Worm (Caenorhabditis elegans) whole organism, midembryonic: ENCODE data around the gene F16G10.2.

Experiments
- T22C8.4 ChIP-seq: fragments of 200-800 bp; sonication (Bioruptor generic); IDR thresholded peaks from 2 replicates; pipeline ENCODE4 v1.3.6; 2022; ENCODE audit warnings: missing genetic modification characterization, missing compliant biosample characterization
- cog-1 ChIP-seq: sonication (generic microtip); optimal IDR thresholded peaks from 2 replicates; lab custom pipeline; 2016; ENCODE audit warnings: missing genetic modification characterization, missing compliant biosample characterization
- flt-1 ChIP-seq: fragments of 200-800 bp; sonication (Bioruptor generic); IDR thresholded peaks from 2 replicates; pipeline ENCODE4 v1.3.6; 2022; ENCODE audit warnings: missing genetic modification characterization, missing compliant biosample characterization
- klf-2 ChIP-seq: fragments of 200-800 bp; sonication (Bioruptor generic); conservative IDR thresholded peaks from 2 replicates; pipeline ENCODE4 v1.3.6; 2022; ENCODE audit warnings: missing genetic modification reagents, missing genetic modification characterization, missing compliant biosample characterization
- med-1 ChIP-seq: sonication (generic microtip); optimal IDR thresholded peaks from 2 replicates; lab custom pipeline; 2017; ENCODE audit warnings: missing genetic modification characterization, mild to moderate bottlenecking, missing compliant biosample characterization, antibody characterized with exemption, missing genetic modification reagents; ENCODE audit not compliant: insufficient read depth
- ref-1 ChIP-seq: fragments of 200-800 bp; sonication (Bioruptor generic); conservative IDR thresholded peaks from 2 replicates; pipeline ENCODE4 v1.3.6; 2022; ENCODE audit warnings: missing genetic modification reagents, missing genetic modification characterization, missing compliant biosample characterization
- tab-1 ChIP-seq: fragments of 200-800 bp; sonication (Bioruptor generic); IDR thresholded peaks from 2 replicates; pipeline ENCODE4 v1.3.6; 2022; ENCODE audit warnings: missing genetic modification characterization, missing compliant biosample characterization
- ztf-23 ChIP-seq: fragments of 200-800 bp; sonication (Bioruptor generic); IDR thresholded peaks from 2 replicates; pipeline ENCODE4 v1.3.6; 2022; ENCODE audit warnings: missing genetic modification reagents, missing genetic modification characterization, missing compliant biosample characterization
- ztf-29 ChIP-seq: fragments of 200-800 bp; sonication (Bioruptor generic); IDR thresholded peaks from 2 replicates; pipeline ENCODE4 v1.3.6; 2022; ENCODE audit warnings: missing genetic modification reagents, missing genetic modification characterization, missing compliant biosample characterization

F16G10.2 gene

DNA sequence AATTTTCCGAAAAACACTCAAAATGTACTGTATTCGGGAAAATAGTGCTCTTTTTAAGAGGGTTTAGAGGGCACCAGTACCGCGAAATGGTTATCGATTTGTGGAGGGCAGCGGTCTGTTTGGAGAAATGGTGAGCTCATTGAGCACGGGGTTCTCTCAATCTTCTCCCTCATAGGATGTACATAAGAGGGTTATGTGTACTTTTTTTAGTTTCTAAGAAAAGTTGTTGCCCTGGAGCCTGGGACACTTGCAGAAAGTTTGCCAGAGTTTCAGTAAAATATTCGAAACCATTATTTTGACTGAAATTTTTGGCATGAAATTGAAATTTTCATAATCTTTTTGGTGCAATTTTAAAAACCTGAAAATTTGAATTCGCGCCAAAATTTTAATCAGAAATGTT is 22.5 kb upstream of the F16G10.2 start, which contains the start of gene F43C11.10:
Gene F43C11.10 (minus strand): TSS at position 101 of the 400 bp plus-strand sequence.
- no peak for TF ChIP-seq ref-1
- no peak for TF ChIP-seq tab-1
- TF ChIP-seq med-1, result no peak
- no peak for TF ChIP-seq T22C8.4 (GFP tag; lab: Robert Waterston, UW)
- no peak for TF ChIP-seq cog-1 (tag; lab: Kevin White, UChicago)
- no peak for TF ChIP-seq klf-2
- no peak for TF ChIP-seq flt-1 (GFP tag; lab: Robert Waterston, UW)
- TF ChIP-seq ztf-23 (GFP tag; lab: Robert Waterston, UW), result no peak
- TF ChIP-seq ztf-29 (GFP tag; lab: Robert Waterston, UW), result no peak

DNA sequence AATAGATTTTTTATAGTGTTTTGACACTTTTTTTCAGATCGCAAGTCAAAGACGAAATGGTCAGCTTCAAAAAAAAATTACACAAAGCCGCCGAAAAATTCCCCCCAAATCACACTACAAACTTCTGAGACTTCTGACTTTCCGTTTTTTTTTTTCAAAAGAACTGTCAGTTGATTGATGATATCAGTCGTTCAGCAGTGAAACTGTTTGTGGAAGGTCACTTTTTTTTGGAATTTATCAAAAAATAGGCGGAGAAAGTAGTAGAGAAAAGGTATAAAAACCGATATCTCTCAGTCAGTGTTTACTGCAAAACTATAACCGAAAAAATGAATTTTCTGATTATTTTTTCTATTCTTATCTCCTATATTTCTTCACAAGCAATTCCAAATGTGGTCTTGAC is 22.1 kb upstream of the F16G10.2 start, which contains the start of gene F43C11.3:
Gene F43C11.3 (plus strand): TSS at position 301 of the 400 bp plus-strand sequence.
- TF ChIP-seq tab-1 (no peak), flt-1 (GFP tag; lab: Robert Waterston, UW) (no peak), cog-1 (tag; lab: Kevin White, UChicago) (no peak), T22C8.4 (GFP tag; lab: Robert Waterston, UW) (no peak), med-1 (no peak), klf-2 (no peak), ref-1 (no peak), ztf-23 (GFP tag; lab: Robert Waterston, UW) (no peak), ztf-29 (GFP tag; lab: Robert Waterston, UW) (no peak)

DNA sequence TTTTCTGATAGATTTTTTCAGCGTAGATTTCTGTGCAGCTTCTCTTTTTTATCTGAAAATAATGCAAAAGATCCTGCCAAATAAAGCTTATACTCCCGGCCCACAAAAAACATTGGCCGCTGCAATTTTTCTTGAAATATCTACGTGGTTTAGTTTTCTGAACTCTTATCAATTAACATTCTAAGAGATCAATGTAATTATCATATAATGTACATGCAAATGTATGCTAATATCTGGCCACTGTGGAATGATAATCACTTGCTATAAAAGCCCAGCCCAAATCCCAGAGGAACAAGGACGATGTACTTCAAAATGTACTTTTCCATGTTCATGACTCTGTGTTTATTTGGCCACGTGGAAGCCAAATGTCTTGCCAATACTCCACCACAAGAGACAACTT is 20.6 kb upstream of the F16G10.2 start, which contains the start of gene F43C11.2:
Gene F43C11.2 (plus strand): TSS at position 301 of the 400 bp plus-strand sequence.
- TF ChIP-seq ztf-29 (GFP tag; lab: Robert Waterston, UW) (no peak), T22C8.4 (GFP tag; lab: Robert Waterston, UW) (no peak), klf-2 (no peak), ztf-23 (GFP tag; lab: Robert Waterston, UW) (no peak), cog-1 (tag; lab: Kevin White, UChicago) (no peak), tab-1 (no peak), ref-1 (no peak), med-1 (no peak), flt-1 (GFP tag; lab: Robert Waterston, UW) (no peak)

DNA sequence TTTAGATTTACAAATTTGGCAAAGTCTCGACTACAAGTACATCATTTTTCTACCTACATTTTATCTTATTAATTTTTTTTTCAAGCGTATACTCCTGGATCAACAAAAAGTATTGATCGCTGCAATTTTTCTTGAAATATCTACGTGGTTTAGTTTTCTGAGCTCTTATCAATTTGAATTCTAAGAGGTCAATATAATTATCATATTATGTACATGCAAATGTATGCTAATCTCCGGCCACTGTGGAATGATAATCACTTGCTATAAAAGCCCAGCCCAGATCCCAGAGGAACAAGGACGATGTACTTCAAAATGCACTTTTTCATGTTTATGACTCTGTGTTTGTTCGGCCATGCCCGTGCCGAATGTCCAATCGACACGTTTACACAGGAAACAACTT is 18.3 kb upstream of the F16G10.2 start, which contains the start of gene F43C11.1:
Gene F43C11.1 (plus strand): TSS at position 301 of the 400 bp plus-strand sequence.
- no peak for TF ChIP-seq ref-1
- TF ChIP-seq ztf-23 (GFP tag; lab: Robert Waterston, UW), result no peak
- TF ChIP-seq klf-2, result no peak
- no peak for TF ChIP-seq ztf-29 (GFP tag; lab: Robert Waterston, UW)
- no peak for TF ChIP-seq cog-1 (tag; lab: Kevin White, UChicago)

DNA sequence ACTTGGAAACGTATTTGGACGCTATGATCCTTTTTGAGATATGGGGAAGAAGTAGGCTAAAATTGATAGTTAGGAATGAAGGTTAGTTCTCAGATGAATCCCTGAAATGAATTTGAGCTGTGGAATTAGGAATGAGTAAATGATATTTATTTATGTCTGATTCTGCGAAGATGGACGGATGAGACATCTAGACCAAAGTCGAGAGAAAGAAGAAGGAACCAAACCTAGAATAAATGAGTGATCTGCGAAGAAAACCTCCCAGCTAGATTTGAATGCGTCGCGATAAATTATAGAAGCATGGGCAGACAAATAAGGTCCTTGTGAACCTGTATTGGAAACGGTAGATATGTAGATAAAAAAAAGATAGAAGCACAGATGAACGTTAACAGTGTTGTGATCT is 15.1 kb upstream of the F16G10.2 start, which contains the start of gene F43C11.16:
Gene F43C11.16 (minus strand): TSS at position 101 of the 400 bp plus-strand sequence.
- TF ChIP-seq ref-1 (no peak), klf-2 (no peak), tab-1 (no peak), ztf-23 (GFP tag; lab: Robert Waterston, UW) (no peak), med-1 (no peak), flt-1 (GFP tag; lab: Robert Waterston, UW) (no peak)

DNA sequence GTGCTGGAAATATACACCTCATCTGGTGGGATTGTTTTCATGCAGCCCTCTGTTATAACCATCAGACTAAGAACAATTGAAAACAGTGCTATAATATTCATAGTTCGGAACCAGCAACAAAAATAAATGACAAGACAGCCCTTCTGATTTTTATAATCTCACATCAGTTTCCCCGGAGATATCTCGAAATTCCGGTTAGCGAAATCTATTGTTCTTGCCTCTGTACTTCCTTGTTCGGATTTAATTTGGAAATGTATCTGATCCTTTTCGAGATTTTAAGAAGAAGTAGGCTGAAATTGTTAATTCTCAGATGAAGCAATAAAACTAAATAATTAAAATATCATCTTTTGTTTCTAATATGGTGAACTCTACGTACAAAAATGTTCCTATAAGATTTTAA is 11.4 kb upstream of the F16G10.2 start, which contains the start of gene F43C11.11:
Gene F43C11.11 (minus strand): TSS at position 101 of the 400 bp plus-strand sequence.
- TF ChIP-seq tab-1, result no peak
- TF ChIP-seq med-1, result no peak
- TF ChIP-seq klf-2, result no peak
- no peak for TF ChIP-seq ztf-23 (GFP tag; lab: Robert Waterston, UW)
- TF ChIP-seq flt-1 (GFP tag; lab: Robert Waterston, UW), result no peak
- no peak for TF ChIP-seq ztf-29 (GFP tag; lab: Robert Waterston, UW)
- no peak for TF ChIP-seq T22C8.4 (GFP tag; lab: Robert Waterston, UW)
- no peak for TF ChIP-seq ref-1
- TF ChIP-seq cog-1 (tag; lab: Kevin White, UChicago), result no peak

DNA sequence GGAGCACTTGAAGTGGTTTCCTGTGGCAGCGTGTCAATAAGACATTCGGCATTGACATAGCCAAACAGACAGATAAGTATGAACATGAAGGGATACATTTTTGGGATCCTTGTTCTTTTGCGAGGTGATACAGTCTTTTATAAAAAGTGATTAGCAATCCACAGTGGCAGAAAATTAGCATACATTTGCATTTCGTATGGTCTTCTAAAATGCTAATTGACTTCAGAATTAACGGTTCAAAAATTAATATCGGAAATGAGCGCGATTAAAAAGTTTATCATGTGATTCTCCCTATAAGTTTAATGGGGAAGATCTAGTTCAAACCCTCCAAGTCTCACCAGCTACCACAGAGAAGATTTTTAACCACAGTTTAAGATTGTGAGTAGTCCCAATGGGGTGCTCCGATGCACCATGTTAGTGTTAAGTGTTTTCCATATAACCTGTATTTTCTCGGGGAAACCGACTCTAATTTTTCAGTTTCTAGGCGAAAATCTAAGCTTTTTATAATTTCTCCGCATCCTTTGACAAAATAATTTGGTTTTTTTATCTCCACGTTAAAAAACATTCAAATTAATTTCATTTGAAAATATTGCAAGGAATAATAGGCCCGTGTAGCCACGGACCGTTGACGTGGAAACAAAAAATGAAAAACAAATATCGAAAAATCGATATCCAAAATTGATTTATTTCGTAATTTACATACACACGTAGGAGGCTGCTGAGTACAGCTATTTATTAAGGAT is 8.3 kb upstream of the F16G10.2 start, which contains the start of the genes F43C11.12 and F16G10.5:
Gene F43C11.12 (minus strand): TSS at position 101 of the 743 bp plus-strand sequence.
Gene F16G10.5 (plus strand): TSS at position 693 of the 743 bp plus-strand sequence.
- TF ChIP-seq flt-1 (GFP tag; lab: Robert Waterston, UW), result no peak
- no peak for TF ChIP-seq T22C8.4 (GFP tag; lab: Robert Waterston, UW)
- no peak for TF ChIP-seq ztf-29 (GFP tag; lab: Robert Waterston, UW)
- no peak for TF ChIP-seq tab-1
- TF ChIP-seq ref-1, result no peak

DNA sequence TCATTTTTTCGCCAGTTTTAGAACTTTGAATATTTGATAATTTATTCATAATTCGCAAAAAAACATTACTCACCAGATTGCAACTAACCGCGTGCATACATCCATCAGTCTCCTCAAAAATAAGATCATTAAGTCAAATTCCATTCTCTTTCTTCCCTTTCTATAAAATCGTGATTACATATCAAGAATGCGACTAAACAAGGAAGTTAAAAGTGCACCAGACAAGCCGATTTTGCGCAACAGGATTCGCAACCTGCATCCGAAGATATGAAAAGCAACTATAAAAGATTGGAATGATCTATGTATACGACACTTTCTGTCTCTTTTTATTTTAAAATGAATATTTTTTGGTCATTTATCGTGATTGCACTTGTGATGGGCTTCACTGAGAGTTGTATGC is 6.1 kb upstream of the F16G10.2 start, which contains the start of gene hpo-25:
Gene hpo-25 (plus strand): TSS at position 301 of the 400 bp plus-strand sequence.
- TF ChIP-seq cog-1 (tag; lab: Kevin White, UChicago) (no peak), flt-1 (GFP tag; lab: Robert Waterston, UW) (no peak), ref-1 (no peak), med-1 (no peak), T22C8.4 (GFP tag; lab: Robert Waterston, UW) (no peak), tab-1 (no peak), klf-2 (no peak), ztf-29 (GFP tag; lab: Robert Waterston, UW) (no peak), ztf-23 (GFP tag; lab: Robert Waterston, UW) (no peak)

DNA sequence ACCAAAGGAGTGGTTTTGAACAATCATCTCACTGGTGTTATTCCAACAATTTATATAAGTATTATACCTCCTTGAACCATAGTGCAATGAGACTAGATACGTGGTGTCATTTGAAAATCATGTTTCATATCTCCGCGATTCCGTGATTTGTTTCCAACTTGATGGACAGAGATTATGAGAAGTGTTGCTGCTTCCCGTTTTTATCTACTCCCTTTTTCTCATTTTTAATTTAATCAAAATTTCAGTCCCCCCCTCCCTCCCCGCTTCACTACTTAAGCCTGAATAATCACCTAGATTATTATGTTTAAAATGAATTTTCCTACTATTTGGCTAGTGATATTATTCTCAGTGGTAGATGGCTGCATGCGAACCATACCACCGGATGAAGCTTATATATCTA is 3.0 kb upstream of the F16G10.2 start, which contains the start of gene F16G10.3:
Gene F16G10.3 (plus strand): TSS at position 301 of the 400 bp plus-strand sequence.
- no peak for TF ChIP-seq cog-1 (tag; lab: Kevin White, UChicago)

DNA sequence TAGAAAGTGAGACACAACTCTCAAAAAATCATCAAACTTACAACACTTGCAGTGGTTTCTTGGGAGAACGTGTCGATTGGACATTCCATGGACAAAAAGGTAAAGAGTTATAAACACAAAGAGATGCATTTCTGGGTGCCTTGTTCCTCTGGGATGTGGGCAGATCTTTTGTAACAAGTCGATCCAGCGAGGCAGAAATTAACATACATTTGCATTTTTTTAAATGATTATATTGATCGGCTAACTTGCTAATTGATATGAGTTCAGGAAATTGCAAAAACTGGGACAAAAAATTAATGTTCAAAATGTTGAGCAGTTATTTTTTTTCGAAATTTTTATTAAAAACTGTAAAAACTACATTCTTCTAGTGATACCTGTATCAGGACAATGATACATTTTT is 2.7 kb downstream of the F16G10.2 start, which contains the start of gene F16G10.6:
Gene F16G10.6 (minus strand): TSS at position 101 of the 400 bp plus-strand sequence.
- TF ChIP-seq ztf-29 (GFP tag; lab: Robert Waterston, UW) (no peak), T22C8.4 (GFP tag; lab: Robert Waterston, UW) (no peak), klf-2 (no peak), med-1 (no peak), cog-1 (tag; lab: Kevin White, UChicago) (no peak), flt-1 (GFP tag; lab: Robert Waterston, UW) (no peak), tab-1 (no peak), ztf-23 (GFP tag; lab: Robert Waterston, UW) (no peak)
